Fruit fly (Drosophila melanogaster): Measurements from ENCODE around the gene Adi1.

DNA sequence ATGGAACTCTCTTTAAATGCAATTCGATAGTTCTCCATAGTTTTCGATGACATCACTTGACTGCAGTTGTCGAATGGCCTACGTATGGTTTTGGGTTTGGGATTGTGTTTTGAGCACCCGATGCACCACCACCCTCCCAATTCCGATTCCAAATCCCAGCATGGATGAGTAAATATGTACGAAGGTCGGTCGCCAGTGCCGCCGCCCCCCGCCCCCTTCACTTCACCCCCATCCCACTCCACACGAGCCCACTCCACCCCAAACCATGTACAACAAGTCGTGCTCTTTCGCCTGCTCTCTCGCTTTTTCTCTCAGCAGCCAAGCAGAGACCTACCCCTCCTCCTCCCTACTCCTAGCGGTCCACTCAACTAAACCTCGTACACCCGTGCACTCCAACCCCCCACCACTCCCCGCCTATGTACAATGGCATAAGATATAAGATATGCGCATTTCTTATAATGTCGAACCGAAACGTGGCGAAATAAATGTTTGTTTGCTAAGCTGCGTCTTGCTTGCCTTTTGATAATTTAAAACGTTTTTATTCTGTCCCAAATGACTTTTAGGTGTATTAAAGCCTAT is 17.6 kb downstream of the Adi1 start:
- TF ChIP-seq Clk (GFP tag; optimal IDR thresholded peaks at IDR 0.05) (no peak), CG1620 (GFP tag; optimal IDR thresholded peaks at IDR 0.05) (no peak), bab1 (GFP tag; optimal IDR thresholded peaks at IDR 0.05) (no peak), toe (GFP tag; optimal IDR thresholded peaks at IDR 0.05) (no peak)
